Worm (Caenorhabditis elegans) whole organism, L2 larva: ENCODE results near the gene kqt-1.

Source experiments
- C34F6.9 ChIP-seq: fragments of 150-350 bp; optimal IDR thresholded peaks from 2 replicates; lab custom pipeline; 2014; ENCODE audit warnings: missing biosample characterization, missing genetic modification characterization
- F13H6.1 ChIP-seq: sonication (generic microtip); optimal IDR thresholded peaks from 2 replicates; lab custom pipeline; 2016; ENCODE audit warnings: missing genetic modification characterization, missing compliant biosample characterization
- R02D3.7 ChIP-seq: fragments of 150-350 bp; optimal IDR thresholded peaks from 2 replicates; lab custom pipeline; 2014; ENCODE audit warnings: missing biosample characterization, missing genetic modification characterization
- Y55F3AM.14 ChIP-seq: fragments of 200-800 bp; sonication (Bioruptor generic); optimal IDR thresholded peaks from 2 replicates; lab custom pipeline; 2018; ENCODE audit warnings: mild to moderate bottlenecking, missing genetic modification characterization, missing compliant biosample characterization
- ZK546.5 ChIP-seq: sonication (generic microtip); optimal IDR thresholded peaks from 2 replicates; lab custom pipeline; 2017; ENCODE audit warnings: missing biosample characterization, missing genetic modification characterization
- alr-1 ChIP-seq: fragments of 150-350 bp; optimal IDR thresholded peaks from 2 replicates; lab custom pipeline; 2014; ENCODE audit warnings: missing biosample characterization, missing genetic modification characterization
- aly-2 ChIP-seq: fragments of 150-350 bp; optimal IDR thresholded peaks from 2 replicates; lab custom pipeline; 2014; ENCODE audit warnings: missing biosample characterization, missing genetic modification characterization
- ama-1 ChIP-seq: fragments of 150-350 bp; optimal IDR thresholded peaks from 2 replicates; lab custom pipeline; 2018; ENCODE audit warnings: inconsistent platforms
- ceh-16 ChIP-seq: fragments of 150-350 bp; optimal IDR thresholded peaks from 2 replicates; lab custom pipeline; 2014; ENCODE audit warnings: missing biosample characterization, missing genetic modification characterization
- ceh-82 ChIP-seq: fragments of 150-350 bp; optimal IDR thresholded peaks from 2 replicates; lab custom pipeline; 2014; ENCODE audit warnings: missing biosample characterization, missing genetic modification characterization
- crh-2 ChIP-seq: sonication (generic microtip); optimal IDR thresholded peaks from 2 replicates; lab custom pipeline; 2017; ENCODE audit warnings: missing biosample characterization, missing genetic modification characterization
- dmd-4 ChIP-seq: sonication (generic microtip); optimal IDR thresholded peaks from 2 replicates; lab custom pipeline; 2017; ENCODE audit warnings: missing biosample characterization, missing genetic modification characterization
- egl-27 ChIP-seq: sonication (generic microtip); optimal IDR thresholded peaks from 3 replicates; lab custom pipeline; 2017; ENCODE audit warnings: missing biosample characterization, missing genetic modification reagents, missing genetic modification characterization
- elt-1 ChIP-seq: fragments of 150-350 bp; optimal IDR thresholded peaks from 2 replicates; lab custom pipeline; 2014; ENCODE audit warnings: missing biosample characterization, missing genetic modification characterization
- elt-3 ChIP-seq: sonication (generic microtip); optimal IDR thresholded peaks from 2 replicates; lab custom pipeline; 2017; ENCODE audit warnings: missing biosample characterization, missing genetic modification characterization
- fos-1 ChIP-seq: fragments of 150-350 bp; optimal IDR thresholded peaks from 2 replicates; lab custom pipeline; 2014; ENCODE audit warnings: missing biosample characterization, missing genetic modification characterization
- gmeb-1 ChIP-seq: fragments of 150-350 bp; optimal IDR thresholded peaks from 2 replicates; lab custom pipeline; 2014; ENCODE audit warnings: missing biosample characterization, missing genetic modification characterization
- lin-11 ChIP-seq: fragments of 150-350 bp; sonication (generic microtip); optimal IDR thresholded peaks from 2 replicates; lab custom pipeline; 2014; ENCODE audit warnings: missing biosample characterization, missing genetic modification characterization, inconsistent platforms, mixed read lengths
- lin-13 ChIP-seq: fragments of 150-350 bp; optimal IDR thresholded peaks from 2 replicates; lab custom pipeline; 2014; ENCODE audit warnings: missing biosample characterization, missing genetic modification reagents, missing genetic modification characterization
- lin-39 ChIP-seq: fragments of 150-350 bp; optimal IDR thresholded peaks from 2 replicates; lab custom pipeline; 2014; ENCODE audit warnings: missing biosample characterization, missing genetic modification reagents, missing genetic modification characterization
- lsy-2 ChIP-seq, 2 experiments: fragments of 150-350 bp in 1 of 2; sonication (generic microtip) in 1 of 2; optimal IDR thresholded peaks; 2 replicates each; lab custom pipeline; 2014 to 2017; ENCODE audit warnings: missing biosample characterization in 2 of 2, missing genetic modification characterization in 2 of 2
- mab-5 ChIP-seq: fragments of 150-350 bp; optimal IDR thresholded peaks from 2 replicates; lab custom pipeline; 2014; ENCODE audit warnings: missing biosample characterization, missing genetic modification characterization
- mbf-1 ChIP-seq: sonication (generic microtip); optimal IDR thresholded peaks from 2 replicates; lab custom pipeline; 2017; ENCODE audit warnings: missing biosample characterization, missing genetic modification characterization
- mdl-1 ChIP-seq, 2 experiments: fragments of 150-350 bp in 1 of 2; sonication (generic microtip) in 1 of 2; optimal IDR thresholded peaks; 2 replicates each; lab custom pipeline; 2017; ENCODE audit warnings: missing biosample characterization in 2 of 2, missing genetic modification characterization in 2 of 2
- nhr-10 ChIP-seq: sonication (generic microtip); optimal IDR thresholded peaks from 2 replicates; lab custom pipeline; 2017; ENCODE audit warnings: missing biosample characterization, missing genetic modification characterization
- nhr-11 ChIP-seq: fragments of 150-350 bp; optimal IDR thresholded peaks from 2 replicates; lab custom pipeline; 2014; ENCODE audit warnings: missing biosample characterization, missing genetic modification characterization
- nhr-12 ChIP-seq: fragments of 150-350 bp; optimal IDR thresholded peaks from 2 replicates; lab custom pipeline; 2014; ENCODE audit warnings: missing biosample characterization, missing genetic modification characterization
- nhr-129 ChIP-seq: fragments of 150-350 bp; optimal IDR thresholded peaks from 2 replicates; lab custom pipeline; 2014; ENCODE audit warnings: missing biosample characterization, missing genetic modification characterization
- nhr-21 ChIP-seq: fragments of 150-350 bp; optimal IDR thresholded peaks from 2 replicates; lab custom pipeline; 2014; ENCODE audit warnings: missing biosample characterization, missing genetic modification characterization
- nhr-23 ChIP-seq: fragments of 150-350 bp; optimal IDR thresholded peaks from 2 replicates; lab custom pipeline; 2014; ENCODE audit warnings: missing biosample characterization, missing genetic modification reagents, missing genetic modification characterization
- nhr-237 ChIP-seq: fragments of 150-350 bp; optimal IDR thresholded peaks from 2 replicates; lab custom pipeline; 2014; ENCODE audit warnings: missing biosample characterization, missing genetic modification characterization
- nhr-25 ChIP-seq: fragments of 150-350 bp; sonication (generic microtip); optimal IDR thresholded peaks from 3 replicates; lab custom pipeline; 2014; ENCODE audit warnings: missing biosample characterization, missing genetic modification characterization
- nhr-6 ChIP-seq: fragments of 150-350 bp; optimal IDR thresholded peaks from 2 replicates; lab custom pipeline; 2014; ENCODE audit warnings: missing biosample characterization, missing genetic modification characterization
- nhr-77 ChIP-seq: fragments of 150-350 bp; optimal IDR thresholded peaks from 2 replicates; lab custom pipeline; 2014; ENCODE audit warnings: missing biosample characterization, missing genetic modification characterization
- peb-1 ChIP-seq: fragments of 150-350 bp; optimal IDR thresholded peaks from 2 replicates; lab custom pipeline; 2014; ENCODE audit warnings: missing biosample characterization, missing genetic modification characterization
- sem-4 ChIP-seq: fragments of 150-350 bp; optimal IDR thresholded peaks from 2 replicates; lab custom pipeline; 2014; ENCODE audit warnings: missing biosample characterization, missing genetic modification reagents, missing genetic modification characterization
- skn-1 ChIP-seq: sonication (generic microtip); optimal IDR thresholded peaks from 2 replicates; lab custom pipeline; 2017; ENCODE audit warnings: missing biosample characterization, missing genetic modification characterization
- sma-3 ChIP-seq: sonication (generic microtip); optimal IDR thresholded peaks from 2 replicates; lab custom pipeline; 2016; ENCODE audit warnings: missing genetic modification reagents, missing genetic modification characterization, missing compliant biosample characterization
- sma-9 ChIP-seq, 2 experiments: fragments of 150-350 bp in 1 of 2; sonication (generic microtip) in 1 of 2; optimal IDR thresholded peaks; 2 replicates each; lab custom pipeline; 2014 to 2016; ENCODE audit warnings: missing genetic modification characterization in 2 of 2, mild to moderate bottlenecking in 1 of 2, missing biosample characterization in 1 of 2, missing compliant biosample characterization in 1 of 2, missing genetic modification reagents in 1 of 2, moderate library complexity in 1 of 2
- snpc-4 ChIP-seq: fragments of 150-350 bp; optimal IDR thresholded peaks from 2 replicates; lab custom pipeline; 2014; ENCODE audit warnings: missing biosample characterization, missing genetic modification characterization
- unc-39 ChIP-seq: fragments of 150-350 bp; optimal IDR thresholded peaks from 2 replicates; lab custom pipeline; 2014; ENCODE audit warnings: missing biosample characterization, missing genetic modification characterization
- unc-55 ChIP-seq: fragments of 150-350 bp; sonication (generic microtip); optimal IDR thresholded peaks from 3 replicates; lab custom pipeline; 2014; ENCODE audit warnings: missing biosample characterization, missing genetic modification reagents, missing genetic modification characterization
- unc-62 ChIP-seq: fragments of 150-350 bp; optimal IDR thresholded peaks from 2 replicates; lab custom pipeline; 2014; ENCODE audit warnings: missing biosample characterization, missing genetic modification reagents, missing genetic modification characterization
- zag-1 ChIP-seq: fragments of 150-350 bp; optimal IDR thresholded peaks from 2 replicates; lab custom pipeline; 2014; ENCODE audit warnings: missing biosample characterization, missing genetic modification characterization
- ztf-1 ChIP-seq: fragments of 200-800 bp; sonication (Bioruptor generic); conservative IDR thresholded peaks from 2 replicates; pipeline ENCODE4 v1.3.6; 2022; ENCODE audit warnings: missing genetic modification characterization, missing compliant biosample characterization
- ztf-11 ChIP-seq: sonication (generic microtip); optimal IDR thresholded peaks from 2 replicates; lab custom pipeline; 2017; ENCODE audit warnings: missing biosample characterization, missing genetic modification characterization
- ztf-4 ChIP-seq: fragments of 150-350 bp; optimal IDR thresholded peaks from 2 replicates; lab custom pipeline; 2014; ENCODE audit warnings: missing biosample characterization, missing genetic modification characterization

kqt-1 gene

DNA sequence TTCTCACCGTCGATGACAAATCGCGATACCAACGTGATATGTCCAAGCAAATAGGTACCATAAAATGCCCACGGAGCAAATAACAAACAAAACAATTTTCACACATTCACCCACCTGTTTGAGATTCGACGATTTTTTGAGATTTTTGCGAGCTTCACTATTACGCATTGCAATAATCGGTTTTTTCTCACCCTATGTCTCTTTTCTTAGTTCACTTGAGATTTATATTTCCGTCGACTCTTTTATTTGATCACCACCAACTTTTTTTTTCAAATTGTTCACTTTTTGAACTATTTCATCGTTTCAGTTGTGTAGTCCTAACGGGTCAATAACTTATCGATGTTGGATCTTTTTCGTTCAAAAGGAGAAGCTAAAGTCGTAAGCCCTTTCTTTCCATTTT lies 30.3 kb upstream of the kqt-1 start, which contains the start of gene fbxl-4:
fbxl-4 (plus strand) TSS at position 301 of the 400 bp plus-strand sequence.
- TF ChIP-seq unc-39 (tag; lab: Kevin White, UChicago) (no peak), nhr-77 (tag; lab: Kevin White, UChicago) (no peak), fos-1 (no peak), nhr-25 (tag; lab: Kevin White, UChicago) (no peak), sma-9 (GFP tag; optimal IDR thresholded peaks at IDR 0.05; lab: Kevin White, UChicago) (no peak), sma-9 (tag; optimal IDR thresholded peaks at IDR 0.05; lab: Kevin White, UChicago) (no peak), ZK546.5 (tag; lab: Kevin White, UChicago) (no peak), lin-13 (GFP tag; lab: Kevin White, UChicago) (no peak), nhr-12 (tag; lab: Kevin White, UChicago) (no peak), C34F6.9 (tag; lab: Kevin White, UChicago) (no peak), mbf-1 (tag; lab: Kevin White, UChicago) (no peak), elt-1 (no peak)

DNA sequence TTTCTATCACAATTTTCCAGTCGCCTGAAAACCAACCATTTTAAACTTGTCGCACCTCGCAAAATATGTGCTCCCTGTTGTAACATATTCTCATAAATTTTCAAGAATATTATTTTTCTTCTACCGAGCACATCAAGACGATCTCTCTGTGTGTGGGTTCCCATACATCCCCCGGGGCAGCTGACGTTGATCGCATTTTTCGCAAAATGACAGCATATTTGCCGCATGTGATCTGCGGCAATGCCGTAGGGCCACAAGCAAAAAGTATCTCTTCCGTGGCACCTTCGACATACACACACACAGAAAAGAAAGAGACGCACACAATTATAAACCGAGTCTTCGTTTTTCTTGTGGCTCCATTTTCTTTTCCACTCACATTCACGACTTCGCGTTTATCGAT lies 27.1 kb upstream of the kqt-1 start:
- TF ChIP-seq unc-55 (GFP tag; lab: Kevin White, UChicago) (no peak), dmd-4 (tag; lab: Kevin White, UChicago) (no peak), elt-1 (no peak), F13H6.1 (peak; percentile 63), ZK546.5 (tag; lab: Kevin White, UChicago) (no peak), nhr-129 (tag; lab: Kevin White, UChicago) (peak; percentile 67), sma-9 (GFP tag; optimal IDR thresholded peaks at IDR 0.05; lab: Kevin White, UChicago) (peak; percentile 21), sma-9 (tag; optimal IDR thresholded peaks at IDR 0.05; lab: Kevin White, UChicago) (no peak)

DNA sequence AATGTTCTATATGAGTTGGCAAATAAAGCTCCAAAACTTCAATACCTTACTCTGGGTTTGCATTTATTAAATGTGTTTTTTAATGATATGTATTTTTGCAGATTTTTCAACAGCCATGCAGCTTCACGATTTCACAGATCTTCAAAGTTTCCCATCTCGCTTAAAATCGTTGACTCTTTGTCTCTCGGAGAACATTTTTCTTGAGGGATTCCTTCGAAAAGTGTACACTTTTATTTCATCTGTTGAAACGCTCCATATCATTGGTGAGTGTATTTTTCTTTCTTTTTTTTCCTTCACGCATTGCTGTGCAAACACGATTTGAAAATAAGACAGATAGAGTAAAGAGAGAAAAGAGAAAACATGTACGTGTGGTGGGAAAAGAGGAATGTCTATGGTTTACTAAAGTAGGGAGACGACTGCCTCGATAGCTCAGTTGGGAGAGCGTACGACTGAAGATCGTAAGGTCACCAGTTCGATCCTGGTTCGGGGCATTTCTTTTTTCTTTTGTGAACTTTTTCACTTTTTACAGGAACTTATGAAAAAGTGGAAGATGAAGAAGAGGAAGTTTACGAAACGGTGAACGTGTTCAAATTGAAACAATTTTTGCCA lies 25.5 kb upstream of the kqt-1 start:
- TF ChIP-seq ztf-11 (tag; lab: Kevin White, UChicago) = no peak
- no peak for TF ChIP-seq alr-1 (tag; lab: Kevin White, UChicago)
- no peak for TF ChIP-seq nhr-10
- no peak for TF ChIP-seq R02D3.7 (tag; lab: Kevin White, UChicago)
- TF ChIP-seq ceh-16 (tag; lab: Kevin White, UChicago) = no peak
- peak; percentile 61 for TF ChIP-seq lin-13 (GFP tag; lab: Kevin White, UChicago)
- TF ChIP-seq Y55F3AM.14 (GFP tag; lab: Kevin White, UChicago) = no peak
- TF ChIP-seq nhr-6 = peak; percentile 25
- TF ChIP-seq nhr-23 (tag; lab: Kevin White, UChicago) = no peak
- no peak for TF ChIP-seq nhr-25 (tag; lab: Kevin White, UChicago)
- peak; percentile 35 to 70 for TF ChIP-seq lsy-2 (tag; optimal IDR thresholded peaks at IDR 0.05; lab: Kevin White, UChicago)
- no peak for TF ChIP-seq ama-1 (lab: Kevin White, UChicago)
- peak; percentile 91 for TF ChIP-seq nhr-129 (tag; lab: Kevin White, UChicago)
- peak; percentile 40 for TF ChIP-seq snpc-4 (tag; lab: Kevin White, UChicago)
- peak; percentile 83 for TF ChIP-seq sma-9 (GFP tag; optimal IDR thresholded peaks at IDR 0.05; lab: Kevin White, UChicago)
- no peak for TF ChIP-seq sma-9 (tag; optimal IDR thresholded peaks at IDR 0.05; lab: Kevin White, UChicago)
- peak; percentile 29 for TF ChIP-seq C34F6.9 (tag; lab: Kevin White, UChicago)
- TF ChIP-seq ztf-1 = no peak
- TF ChIP-seq peb-1 (tag; lab: Kevin White, UChicago) = no peak
- TF ChIP-seq ztf-4 = no peak
- peak; percentile 29 for TF ChIP-seq mab-5 (tag; lab: Kevin White, UChicago)
- TF ChIP-seq nhr-21 (tag; lab: Kevin White, UChicago) = peak; percentile 53
- TF ChIP-seq aly-2 (tag; lab: Kevin White, UChicago) = no peak
- no peak for TF ChIP-seq unc-39 (tag; lab: Kevin White, UChicago)
- TF ChIP-seq unc-62 = no peak
- TF ChIP-seq nhr-12 (tag; lab: Kevin White, UChicago) = no peak
- TF ChIP-seq zag-1 (tag; lab: Kevin White, UChicago) = no peak
- no peak for TF ChIP-seq mbf-1 (tag; lab: Kevin White, UChicago)
- no peak for TF ChIP-seq sem-4
- TF ChIP-seq skn-1 (tag; lab: Kevin White, UChicago) = peak; percentile 44
- TF ChIP-seq F13H6.1 = peak; percentile 81
- no peak for TF ChIP-seq ZK546.5 (tag; lab: Kevin White, UChicago)
- peak; percentile 46 for TF ChIP-seq fos-1
- peak; percentile 70 for TF ChIP-seq egl-27 (tag; lab: Kevin White, UChicago)
- no peak for TF ChIP-seq ceh-82 (tag; lab: Kevin White, UChicago)
- TF ChIP-seq nhr-237 (tag; lab: Kevin White, UChicago) = no peak
- no peak for TF ChIP-seq sma-3 (GFP tag; lab: Kevin White, UChicago)
- TF ChIP-seq elt-3 (tag; lab: Kevin White, UChicago) = no peak
- peak; percentile 66 for TF ChIP-seq gmeb-1 (tag; lab: Kevin White, UChicago)
- no peak for TF ChIP-seq dmd-4 (tag; lab: Kevin White, UChicago)
- TF ChIP-seq lin-39 (tag; lab: Kevin White, UChicago) = no peak
- no peak for TF ChIP-seq elt-1
- TF ChIP-seq nhr-77 (tag; lab: Kevin White, UChicago) = no peak
- no peak for TF ChIP-seq lin-11 (tag; lab: Kevin White, UChicago)
- TF ChIP-seq nhr-11 (tag; lab: Kevin White, UChicago) = peak; percentile 15
- peak; percentile 63 for TF ChIP-seq crh-2 (tag; lab: Kevin White, UChicago)
- TF ChIP-seq mdl-1 (tag; optimal IDR thresholded peaks at IDR 0.05; lab: Kevin White, UChicago) = peak in 1 of 2 experiments; percentile 1
